Worm (Caenorhabditis elegans) whole organism, L4 larva: Measurements from ENCODE around the gene dnj-17.

Experiments used
- F10B5.3 ChIP-seq: sonication (generic microtip); optimal IDR thresholded peaks from 2 replicates; lab custom pipeline; 2016; ENCODE audit warnings: mild to moderate bottlenecking, missing genetic modification characterization, missing compliant biosample characterization
- F26F4.8 ChIP-seq: fragments of 200-800 bp; sonication (Bioruptor generic); conservative IDR thresholded peaks from 2 replicates; pipeline ENCODE4 v1.3.6; 2022; ENCODE audit warnings: missing genetic modification characterization, missing compliant biosample characterization
- F37D6.2 ChIP-seq: sonication (generic microtip); optimal IDR thresholded peaks from 2 replicates; lab custom pipeline; 2016; ENCODE audit warnings: mild to moderate bottlenecking, missing genetic modification characterization, missing compliant biosample characterization
- T26A8.4 ChIP-seq: fragments of 200-800 bp; sonication (Bioruptor generic); IDR thresholded peaks from 2 replicates; pipeline ENCODE4 v1.3.6; 2022; ENCODE audit warnings: missing genetic modification characterization, missing compliant biosample characterization
- Y105C5A.15 ChIP-seq: fragments of 200-800 bp; sonication (Bioruptor generic); IDR thresholded peaks from 2 replicates; pipeline ENCODE4 v1.3.6; 2022; ENCODE audit warnings: missing genetic modification characterization, missing compliant biosample characterization
- Y75B8A.6 ChIP-seq: fragments of 200-800 bp; sonication (Bioruptor generic); IDR thresholded peaks from 2 replicates; pipeline ENCODE4 v1.3.6; 2022; ENCODE audit warnings: missing genetic modification reagents, missing genetic modification characterization, missing compliant biosample characterization
- ZK337.2 ChIP-seq: fragments of 200-800 bp; sonication (Bioruptor generic); IDR thresholded peaks from 2 replicates; pipeline ENCODE4 v1.3.6; 2022; ENCODE audit warnings: missing genetic modification reagents, missing genetic modification characterization, missing compliant biosample characterization
- ama-1 ChIP-seq: fragments of 150-350 bp; optimal IDR thresholded peaks from 2 replicates; lab custom pipeline; 2014; ENCODE audit warnings: inconsistent platforms, mixed read lengths
- arid-1 ChIP-seq: fragments of 200-800 bp; sonication (Bioruptor generic); conservative IDR thresholded peaks from 2 replicates; pipeline ENCODE4 v1.3.6; 2022; ENCODE audit warnings: missing genetic modification reagents, missing genetic modification characterization, missing compliant biosample characterization
- ceh-28 ChIP-seq: fragments of 150-350 bp; optimal IDR thresholded peaks from 2 replicates; lab custom pipeline; 2014; ENCODE audit warnings: missing biosample characterization, missing genetic modification reagents, missing genetic modification characterization
- ceh-82 ChIP-seq: sonication (generic microtip); optimal IDR thresholded peaks from 2 replicates; lab custom pipeline; 2017; ENCODE audit warnings: missing biosample characterization, missing genetic modification characterization
- ces-1 ChIP-seq: fragments of 150-350 bp; sonication (generic microtip); optimal IDR thresholded peaks from 4 replicates; lab custom pipeline; 2014; ENCODE audit warnings: missing biosample characterization, missing genetic modification reagents, missing genetic modification characterization
- cey-2 ChIP-seq: sonication (generic microtip); optimal IDR thresholded peaks from 3 replicates; lab custom pipeline; 2017; ENCODE audit warnings: missing genetic modification characterization, mild to moderate bottlenecking, missing compliant biosample characterization, antibody characterized with exemption, borderline replicate concordance; ENCODE audit not compliant: insufficient read depth
- daf-12 ChIP-seq: fragments of 150-350 bp; optimal IDR thresholded peaks from 2 replicates; lab custom pipeline; 2014; ENCODE audit warnings: missing biosample characterization, missing genetic modification reagents, missing genetic modification characterization
- daf-16 ChIP-seq, 3 experiments: sonication (generic microtip); optimal IDR thresholded peaks; 2 replicates each; lab custom pipeline; 2016 to 2017; ENCODE audit warnings: missing genetic modification characterization in 3 of 3, missing genetic modification reagents in 3 of 3, mild to moderate bottlenecking in 2 of 3, missing compliant biosample characterization in 2 of 3, missing biosample characterization in 1 of 3, moderate library complexity in 1 of 3
- daf-19 ChIP-seq: fragments of 200-800 bp; sonication (Bioruptor generic); conservative IDR thresholded peaks from 2 replicates; pipeline ENCODE4 v1.3.6; 2022; ENCODE audit warnings: missing genetic modification characterization, missing compliant biosample characterization
- dmd-6 ChIP-seq: fragments of 200-800 bp; sonication (Bioruptor generic); IDR thresholded peaks from 2 replicates; pipeline ENCODE4 v1.3.6; 2022; ENCODE audit warnings: missing genetic modification reagents, missing genetic modification characterization, missing compliant biosample characterization
- dmd-9 ChIP-seq: fragments of 200-800 bp; sonication (Bioruptor generic); IDR thresholded peaks from 2 replicates; pipeline ENCODE4 v1.3.6; 2022; ENCODE audit warnings: missing genetic modification reagents, missing genetic modification characterization, missing compliant biosample characterization
- dpl-1 ChIP-seq: fragments of 150-350 bp; optimal IDR thresholded peaks from 2 replicates; lab custom pipeline; 2014; ENCODE audit warnings: missing biosample characterization, missing genetic modification reagents, missing genetic modification characterization
- egl-27 ChIP-seq: sonication (generic microtip); optimal IDR thresholded peaks from 3 replicates; lab custom pipeline; 2017; ENCODE audit warnings: missing biosample characterization, missing genetic modification reagents, missing genetic modification characterization
- fkh-10 ChIP-seq: fragments of 150-350 bp; optimal IDR thresholded peaks from 2 replicates; lab custom pipeline; 2014; ENCODE audit warnings: missing biosample characterization, missing genetic modification reagents, missing genetic modification characterization
- gei-8 ChIP-seq: fragments of 200-800 bp; sonication (Bioruptor generic); optimal IDR thresholded peaks from 2 replicates; lab custom pipeline; 2018; ENCODE audit warnings: mild to moderate bottlenecking, missing genetic modification characterization, missing compliant biosample characterization
- lim-7 ChIP-seq: fragments of 200-800 bp; sonication (Bioruptor generic); IDR thresholded peaks from 2 replicates; pipeline ENCODE4 v1.3.6; 2022; ENCODE audit warnings: missing genetic modification characterization, missing compliant biosample characterization
- lin-1 ChIP-seq: fragments of 200-800 bp; sonication (Bioruptor generic); IDR thresholded peaks from 2 replicates; pipeline ENCODE4 v1.3.6; 2022; ENCODE audit warnings: missing genetic modification reagents, missing genetic modification characterization, missing compliant biosample characterization
- lin-13 ChIP-seq: fragments of 150-350 bp; optimal IDR thresholded peaks from 2 replicates; lab custom pipeline; 2014; ENCODE audit warnings: missing biosample characterization, missing genetic modification reagents, missing genetic modification characterization
- lin-15B ChIP-seq: fragments of 150-350 bp; sonication (generic microtip); optimal IDR thresholded peaks from 3 replicates; lab custom pipeline; 2014; ENCODE audit warnings: missing biosample characterization, missing genetic modification characterization
- lin-29 ChIP-seq: fragments of 200-800 bp; sonication (Bioruptor generic); IDR thresholded peaks from 2 replicates; pipeline ENCODE4 v1.3.6; 2022; ENCODE audit warnings: missing genetic modification reagents, missing genetic modification characterization, missing compliant biosample characterization
- lir-3 ChIP-seq: sonication (generic microtip); optimal IDR thresholded peaks from 2 replicates; lab custom pipeline; 2016; ENCODE audit warnings: mild to moderate bottlenecking, missing genetic modification characterization, missing compliant biosample characterization
- madf-5 ChIP-seq, 2 experiments: fragments of 200-800 bp; sonication (Bioruptor generic); IDR thresholded peaks; 2 replicates each; pipeline ENCODE4 v1.3.6; 2022; ENCODE audit warnings: missing compliant biosample characterization in 2 of 2, missing genetic modification characterization in 2 of 2
- mdt-29 ChIP-seq: fragments of 200-800 bp; sonication (Bioruptor generic); IDR thresholded peaks from 2 replicates; pipeline ENCODE4 v1.3.6; 2022; ENCODE audit warnings: missing genetic modification reagents, missing genetic modification characterization, missing compliant biosample characterization
- mep-1 ChIP-seq: fragments of 150-350 bp; sonication (generic microtip); optimal IDR thresholded peaks from 3 replicates; lab custom pipeline; 2014; ENCODE audit warnings: missing biosample characterization, missing genetic modification characterization
- nhr-10 ChIP-seq: fragments of 150-350 bp; optimal IDR thresholded peaks from 2 replicates; lab custom pipeline; 2014; ENCODE audit warnings: missing biosample characterization, missing genetic modification characterization
- nhr-11 ChIP-seq: fragments of 150-350 bp; optimal IDR thresholded peaks from 2 replicates; lab custom pipeline; 2014; ENCODE audit warnings: missing biosample characterization, missing genetic modification characterization
- nhr-25 ChIP-seq: sonication (generic microtip); optimal IDR thresholded peaks from 2 replicates; lab custom pipeline; 2017; ENCODE audit warnings: missing genetic modification characterization, mild to moderate bottlenecking, missing compliant biosample characterization, antibody characterized with exemption, moderate library complexity, borderline replicate concordance; ENCODE audit not compliant: insufficient read depth
- nhr-28 ChIP-seq: fragments of 150-350 bp; optimal IDR thresholded peaks from 2 replicates; lab custom pipeline; 2014; ENCODE audit warnings: missing biosample characterization, missing genetic modification characterization
- nhr-41 ChIP-seq: fragments of 200-800 bp; sonication (Bioruptor generic); IDR thresholded peaks from 2 replicates; pipeline ENCODE4 v1.3.6; 2022; ENCODE audit warnings: missing genetic modification reagents, missing genetic modification characterization, missing compliant biosample characterization
- nhr-6 ChIP-seq: fragments of 150-350 bp; optimal IDR thresholded peaks from 2 replicates; lab custom pipeline; 2014; ENCODE audit warnings: missing biosample characterization, missing genetic modification characterization
- pha-4 ChIP-seq, 2 experiments: fragments of 150-350 bp in 1 of 2; fragments of 200-800 bp in 1 of 2; sonication (Bioruptor generic) in 1 of 2; IDR thresholded peaks in 1 of 2; optimal IDR thresholded peaks in 1 of 2; 2 replicates each; pipeline versions ENCODE4 v1.3.6 to Lab custom; 2014 to 2022; ENCODE audit warnings: missing genetic modification characterization in 2 of 2, missing genetic modification reagents in 2 of 2, missing biosample characterization in 1 of 2, missing compliant biosample characterization in 1 of 2
- sdz-12 ChIP-seq: fragments of 200-800 bp; sonication (Bioruptor generic); optimal IDR thresholded peaks from 2 replicates; lab custom pipeline; 2018; ENCODE audit warnings: mild to moderate bottlenecking, missing genetic modification characterization, missing compliant biosample characterization
- skn-1 ChIP-seq: fragments of 150-350 bp; optimal IDR thresholded peaks from 2 replicates; lab custom pipeline; 2014; ENCODE audit warnings: missing biosample characterization, missing genetic modification characterization
- snpc-4 ChIP-seq: fragments of 150-350 bp; optimal IDR thresholded peaks from 2 replicates; lab custom pipeline; 2014; ENCODE audit warnings: missing biosample characterization, missing genetic modification characterization
- unc-39 ChIP-seq: sonication (generic microtip); optimal IDR thresholded peaks from 2 replicates; lab custom pipeline; 2017; ENCODE audit warnings: missing biosample characterization, missing genetic modification characterization
- zag-1 ChIP-seq: fragments of 150-350 bp; optimal IDR thresholded peaks from 2 replicates; lab custom pipeline; 2014; ENCODE audit warnings: missing biosample characterization, missing genetic modification characterization
- zfp-2 ChIP-seq: sonication (generic microtip); optimal IDR thresholded peaks from 2 replicates; lab custom pipeline; 2016; ENCODE audit warnings: mild to moderate bottlenecking, missing genetic modification characterization, missing compliant biosample characterization
- zfp-3 ChIP-seq: fragments of 200-800 bp; sonication (Bioruptor generic); conservative IDR thresholded peaks from 2 replicates; pipeline ENCODE4 v1.3.6; 2022; ENCODE audit warnings: missing genetic modification reagents, missing genetic modification characterization, missing compliant biosample characterization
- ztf-7 ChIP-seq: fragments of 150-350 bp; optimal IDR thresholded peaks from 2 replicates; lab custom pipeline; 2014; ENCODE audit warnings: missing biosample characterization, missing genetic modification characterization

dnj-17 gene

ce11 chrIII:13439415-13439814, 46.3 kb upstream of the dnj-17 start, which contains the start of gene ciao-2B (continued):
- TF ChIP-seq sdz-12: no peak
- TF ChIP-seq madf-5 (GFP tag; IDR thresholded peaks at IDR 0.05; lab: Robert Waterston, UW): no peak
- TF ChIP-seq nhr-11 (tag; lab: Kevin White, UChicago): no peak
- TF ChIP-seq ama-1 (lab: Kevin White, UChicago): no peak
- TF ChIP-seq nhr-28 (tag; lab: Kevin White, UChicago): no peak
- no peak for TF ChIP-seq snpc-4 (tag; lab: Kevin White, UChicago)
- TF ChIP-seq dmd-9 (GFP tag; lab: Robert Waterston, UW): no peak
- no peak for TF ChIP-seq mdt-29
- TF ChIP-seq nhr-25 (tag; lab: Kevin White, UChicago): no peak
- no peak for TF ChIP-seq mep-1 (tag; lab: Kevin White, UChicago)
- TF ChIP-seq dpl-1 (GFP tag; lab: Kevin White, UChicago): peak; percentile 80
- TF ChIP-seq daf-16 (GFP tag; optimal IDR thresholded peaks at IDR 0.05; lab: Kevin White, UChicago): no peak
- peak; percentile 37 for TF ChIP-seq daf-16 (tag; optimal IDR thresholded peaks at IDR 0.05; lab: Kevin White, UChicago)
- TF ChIP-seq fkh-10: no peak

- TF ChIP-seq ama-1 (lab: Kevin White, UChicago) (no peak), zfp-2 (tag; lab: Kevin White, UChicago) (no peak), lin-1 (GFP tag; lab: Robert Waterston, UW) (no peak), lim-7 (GFP tag; lab: Robert Waterston, UW) (no peak), fkh-10 (no peak), daf-19 (GFP tag; lab: Robert Waterston, UW) (no peak), F37D6.2 (tag; lab: Kevin White, UChicago) (no peak), F10B5.3 (tag; lab: Kevin White, UChicago) (no peak), skn-1 (tag; lab: Kevin White, UChicago) (no peak), mep-1 (tag; lab: Kevin White, UChicago) (no peak), ces-1 (GFP tag; lab: Kevin White, UChicago) (no peak), zag-1 (tag; lab: Kevin White, UChicago) (no peak), lin-15B (tag; lab: Kevin White, UChicago) (no peak), Y105C5A.15 (GFP tag; lab: Robert Waterston, UW) (no peak), daf-16 (GFP tag; optimal IDR thresholded peaks at IDR 0.05; lab: Kevin White, UChicago) (no peak), daf-16 (tag; optimal IDR thresholded peaks at IDR 0.05; lab: Kevin White, UChicago) (no peak), lir-3 (no peak), lin-13 (GFP tag; lab: Kevin White, UChicago) (no peak), nhr-10 (tag; lab: Kevin White, UChicago) (no peak), mdt-29 (no peak), egl-27 (tag; lab: Kevin White, UChicago) (no peak)
Observed at ce11 chrIII:13436843-13437242, 43.7 kb upstream of the dnj-17 start, which contains the start of gene F45G2.9. Gene F45G2.9, minus strand, starts transcription at chrIII:13436943.

- no peak for TF ChIP-seq ztf-7 (tag; lab: Kevin White, UChicago)
- TF ChIP-seq cey-2: no peak
- TF ChIP-seq pha-4 (GFP tag; IDR thresholded peaks at IDR 0.05; lab: Robert Waterston, UW): no peak
- no peak for TF ChIP-seq pha-4 (tag; optimal IDR thresholded peaks at IDR 0.05; lab: Kevin White, UChicago)
- TF ChIP-seq gei-8 (GFP tag; lab: Kevin White, UChicago): no peak
- TF ChIP-seq Y75B8A.6: no peak
- TF ChIP-seq T26A8.4 (GFP tag; lab: Robert Waterston, UW): no peak
- no peak for TF ChIP-seq ama-1 (lab: Kevin White, UChicago)
- TF ChIP-seq F37D6.2 (tag; lab: Kevin White, UChicago): no peak
Observed at ce11 chrIII:13435570-13435969, 42.4 kb upstream of the dnj-17 start, which contains the start of gene F45G2.8. Gene F45G2.8, minus strand, starts transcription at chrIII:13435670.

ce11 chrIII:13434404-13434803, 41.3 kb upstream of the dnj-17 start, which contains the start of gene F45G2.7:
Gene F45G2.7, minus strand, starts transcription at chrIII:13434504.
- TF ChIP-seq arid-1 (GFP tag; lab: Robert Waterston, UW): no peak
- no peak for TF ChIP-seq ceh-28
- no peak for TF ChIP-seq lin-1 (GFP tag; lab: Robert Waterston, UW)
- no peak for TF ChIP-seq lin-29 (GFP tag; lab: Robert Waterston, UW)
- TF ChIP-seq nhr-6 (tag; lab: Kevin White, UChicago): no peak
- no peak for TF ChIP-seq nhr-10 (tag; lab: Kevin White, UChicago)
- TF ChIP-seq F26F4.8: no peak
- TF ChIP-seq nhr-41: no peak
- TF ChIP-seq daf-12 (tag; lab: Kevin White, UChicago): no peak
- no peak for TF ChIP-seq ceh-82
- no peak for TF ChIP-seq zfp-3 (GFP tag; lab: Robert Waterston, UW)
- no peak for TF ChIP-seq unc-39
- TF ChIP-seq ZK337.2: no peak
- no peak for TF ChIP-seq gei-8 (GFP tag; lab: Kevin White, UChicago)
- TF ChIP-seq dmd-6: no peak
- TF ChIP-seq F37D6.2 (tag; lab: Kevin White, UChicago): no peak
